Worm (Caenorhabditis elegans) whole organism, L4 larva: ENCODE results near the gene C03B1.6.
A peak's percentile ranks its signal among the peaks of the same experiment; 100 is the strongest.

Source experiments
- T20F7.1 ChIP-seq: fragments of 200-800 bp; sonication (Bioruptor generic); optimal IDR thresholded peaks from 2 replicates; lab custom pipeline; 2018; ENCODE audit warnings: mild to moderate bottlenecking, missing genetic modification characterization, missing compliant biosample characterization
- Y105C5A.15 ChIP-seq: fragments of 200-800 bp; sonication (Bioruptor generic); IDR thresholded peaks from 2 replicates; pipeline ENCODE4 v1.3.6; 2022; ENCODE audit warnings: missing genetic modification characterization, missing compliant biosample characterization
- Y48G9A.11 ChIP-seq: fragments of 200-800 bp; sonication (Bioruptor generic); IDR thresholded peaks from 2 replicates; pipeline ENCODE4 v1.3.6; 2022; ENCODE audit warnings: missing genetic modification reagents, missing genetic modification characterization, missing compliant biosample characterization
- Y75B8A.6 ChIP-seq: fragments of 200-800 bp; sonication (Bioruptor generic); IDR thresholded peaks from 2 replicates; pipeline ENCODE4 v1.3.6; 2022; ENCODE audit warnings: missing genetic modification reagents, missing genetic modification characterization, missing compliant biosample characterization
- ZK546.5 ChIP-seq, 2 experiments: sonication (generic microtip); optimal IDR thresholded peaks; 2 replicates each; lab custom pipeline; 2017; ENCODE audit warnings: missing biosample characterization in 2 of 2, missing genetic modification characterization in 2 of 2
- aha-1 ChIP-seq: fragments of 150-350 bp; peaks from one replicate; lab custom pipeline; 2014; ENCODE audit warnings: missing biosample characterization, missing genetic modification characterization
- ceh-62 ChIP-seq: sonication (generic microtip); optimal IDR thresholded peaks from 2 replicates; lab custom pipeline; 2017; ENCODE audit warnings: missing biosample characterization, missing genetic modification characterization
- cey-2 ChIP-seq: sonication (generic microtip); optimal IDR thresholded peaks from 3 replicates; lab custom pipeline; 2017; ENCODE audit warnings: missing genetic modification characterization, mild to moderate bottlenecking, missing compliant biosample characterization, antibody characterized with exemption, borderline replicate concordance; ENCODE audit not compliant: insufficient read depth
- daf-16 ChIP-seq, 3 experiments: sonication (generic microtip); optimal IDR thresholded peaks; 2 replicates each; lab custom pipeline; 2016 to 2017; ENCODE audit warnings: missing genetic modification characterization in 3 of 3, missing genetic modification reagents in 3 of 3, mild to moderate bottlenecking in 2 of 3, missing compliant biosample characterization in 2 of 3, missing biosample characterization in 1 of 3, moderate library complexity in 1 of 3
- daf-19 ChIP-seq: fragments of 200-800 bp; sonication (Bioruptor generic); conservative IDR thresholded peaks from 2 replicates; pipeline ENCODE4 v1.3.6; 2022; ENCODE audit warnings: missing genetic modification characterization, missing compliant biosample characterization
- dmd-6 ChIP-seq: fragments of 200-800 bp; sonication (Bioruptor generic); IDR thresholded peaks from 2 replicates; pipeline ENCODE4 v1.3.6; 2022; ENCODE audit warnings: missing genetic modification reagents, missing genetic modification characterization, missing compliant biosample characterization
- dmd-9 ChIP-seq: fragments of 200-800 bp; sonication (Bioruptor generic); IDR thresholded peaks from 2 replicates; pipeline ENCODE4 v1.3.6; 2022; ENCODE audit warnings: missing genetic modification reagents, missing genetic modification characterization, missing compliant biosample characterization
- duxl-1 ChIP-seq: sonication (generic microtip); optimal IDR thresholded peaks from 2 replicates; lab custom pipeline; 2016; ENCODE audit warnings: mild to moderate bottlenecking, missing genetic modification characterization, moderate library complexity, missing compliant biosample characterization; ENCODE audit not compliant: poor library complexity
- dve-1 ChIP-seq: sonication (generic microtip); optimal IDR thresholded peaks from 2 replicates; lab custom pipeline; 2017; ENCODE audit warnings: antibody characterized with exemption, mild to moderate bottlenecking, missing genetic modification characterization, missing compliant biosample characterization; ENCODE audit not compliant: insufficient read depth
- egl-43 ChIP-seq: fragments of 200-800 bp; sonication (Bioruptor generic); IDR thresholded peaks from 2 replicates; pipeline ENCODE4 v1.3.6; 2022; ENCODE audit warnings: missing genetic modification reagents, missing genetic modification characterization, missing compliant biosample characterization
- gei-8 ChIP-seq: fragments of 200-800 bp; sonication (Bioruptor generic); optimal IDR thresholded peaks from 2 replicates; lab custom pipeline; 2018; ENCODE audit warnings: mild to moderate bottlenecking, missing genetic modification characterization, missing compliant biosample characterization
- hif-1 ChIP-seq, 2 experiments: sonication (generic microtip); optimal IDR thresholded peaks; 2 replicates each; lab custom pipeline; 2016 to 2017; ENCODE audit warnings: missing compliant biosample characterization in 2 of 2, missing genetic modification characterization in 2 of 2, missing genetic modification reagents in 2 of 2, missing genotype in 2 of 2, mild to moderate bottlenecking in 1 of 2
- hlh-11 ChIP-seq: fragments of 200-800 bp; sonication (Bioruptor generic); optimal IDR thresholded peaks from 2 replicates; lab custom pipeline; 2018; ENCODE audit warnings: mild to moderate bottlenecking, missing genetic modification characterization, missing compliant biosample characterization
- lin-29 ChIP-seq: fragments of 200-800 bp; sonication (Bioruptor generic); IDR thresholded peaks from 2 replicates; pipeline ENCODE4 v1.3.6; 2022; ENCODE audit warnings: missing genetic modification reagents, missing genetic modification characterization, missing compliant biosample characterization
- lin-39 ChIP-seq: fragments of 150-350 bp; optimal IDR thresholded peaks from 2 replicates; lab custom pipeline; 2014; ENCODE audit warnings: missing biosample characterization, missing genetic modification reagents, missing genetic modification characterization
- lir-3 ChIP-seq: sonication (generic microtip); optimal IDR thresholded peaks from 2 replicates; lab custom pipeline; 2016; ENCODE audit warnings: mild to moderate bottlenecking, missing genetic modification characterization, missing compliant biosample characterization
- mdt-29 ChIP-seq: fragments of 200-800 bp; sonication (Bioruptor generic); IDR thresholded peaks from 2 replicates; pipeline ENCODE4 v1.3.6; 2022; ENCODE audit warnings: missing genetic modification reagents, missing genetic modification characterization, missing compliant biosample characterization
- mes-2 ChIP-seq: sonication (generic microtip); optimal IDR thresholded peaks from 2 replicates; lab custom pipeline; 2016; ENCODE audit warnings: missing genotype, mild to moderate bottlenecking, missing genetic modification characterization, missing compliant biosample characterization; ENCODE audit not compliant: poor library complexity, severe bottlenecking
- nhr-10 ChIP-seq: fragments of 150-350 bp; optimal IDR thresholded peaks from 2 replicates; lab custom pipeline; 2014; ENCODE audit warnings: missing biosample characterization, missing genetic modification characterization
- nhr-111 ChIP-seq: fragments of 200-800 bp; sonication (Bioruptor generic); optimal IDR thresholded peaks from 2 replicates; lab custom pipeline; 2018; ENCODE audit warnings: mild to moderate bottlenecking, missing genetic modification characterization, missing compliant biosample characterization
- nhr-237 ChIP-seq: sonication (generic microtip); optimal IDR thresholded peaks from 2 replicates; lab custom pipeline; 2017; ENCODE audit warnings: missing biosample characterization, missing genetic modification characterization
- nhr-25 ChIP-seq: sonication (generic microtip); optimal IDR thresholded peaks from 2 replicates; lab custom pipeline; 2017; ENCODE audit warnings: missing genetic modification characterization, mild to moderate bottlenecking, missing compliant biosample characterization, antibody characterized with exemption, moderate library complexity, borderline replicate concordance; ENCODE audit not compliant: insufficient read depth
- nhr-41 ChIP-seq: fragments of 200-800 bp; sonication (Bioruptor generic); IDR thresholded peaks from 2 replicates; pipeline ENCODE4 v1.3.6; 2022; ENCODE audit warnings: missing genetic modification reagents, missing genetic modification characterization, missing compliant biosample characterization
- nhr-42 ChIP-seq: fragments of 200-800 bp; sonication (Bioruptor generic); IDR thresholded peaks from 2 replicates; pipeline ENCODE4 v1.3.6; 2022; ENCODE audit warnings: missing genetic modification characterization, missing compliant biosample characterization
- nhr-6 ChIP-seq: fragments of 150-350 bp; optimal IDR thresholded peaks from 2 replicates; lab custom pipeline; 2014; ENCODE audit warnings: missing biosample characterization, missing genetic modification characterization
- nhr-77 ChIP-seq: fragments of 150-350 bp; optimal IDR thresholded peaks from 2 replicates; lab custom pipeline; 2014; ENCODE audit warnings: missing biosample characterization, missing genetic modification characterization
- php-3 ChIP-seq: fragments of 200-800 bp; sonication (Bioruptor generic); IDR thresholded peaks from 2 replicates; pipeline ENCODE4 v1.3.6; 2022; ENCODE audit warnings: missing genetic modification reagents, missing genetic modification characterization, missing compliant biosample characterization
- pqm-1 ChIP-seq: sonication (generic microtip); optimal IDR thresholded peaks from 2 replicates; lab custom pipeline; 2017; ENCODE audit warnings: missing biosample characterization, missing genetic modification characterization
- rbr-2 ChIP-seq: sonication (generic microtip); optimal IDR thresholded peaks from 2 replicates; lab custom pipeline; 2016; ENCODE audit warnings: missing genotype, missing genetic modification characterization, missing compliant biosample characterization
- skn-1 ChIP-seq: fragments of 150-350 bp; optimal IDR thresholded peaks from 2 replicates; lab custom pipeline; 2014; ENCODE audit warnings: missing biosample characterization, missing genetic modification characterization
- snpc-4 ChIP-seq: fragments of 150-350 bp; optimal IDR thresholded peaks from 2 replicates; lab custom pipeline; 2014; ENCODE audit warnings: missing biosample characterization, missing genetic modification characterization
- spr-1 ChIP-seq: sonication (generic microtip); optimal IDR thresholded peaks from 2 replicates; lab custom pipeline; 2016; ENCODE audit warnings: mild to moderate bottlenecking, missing genetic modification characterization, missing compliant biosample characterization
- spr-3 ChIP-seq: fragments of 200-800 bp; sonication (Bioruptor generic); optimal IDR thresholded peaks from 2 replicates; lab custom pipeline; 2018; ENCODE audit warnings: mild to moderate bottlenecking, missing genetic modification characterization, missing compliant biosample characterization
- tra-1 ChIP-seq: fragments of 200-800 bp; sonication (Bioruptor generic); IDR thresholded peaks from 2 replicates; pipeline ENCODE4 v1.3.6; 2022; ENCODE audit warnings: missing genetic modification reagents, missing genetic modification characterization, missing compliant biosample characterization
- unc-130 ChIP-seq: sonication (generic microtip); optimal IDR thresholded peaks from 2 replicates; lab custom pipeline; 2016; ENCODE audit warnings: missing genetic modification reagents, missing genetic modification characterization, missing compliant biosample characterization
- zag-1 ChIP-seq: fragments of 150-350 bp; optimal IDR thresholded peaks from 2 replicates; lab custom pipeline; 2014; ENCODE audit warnings: missing biosample characterization, missing genetic modification characterization

C03B1.6 gene

DNA sequence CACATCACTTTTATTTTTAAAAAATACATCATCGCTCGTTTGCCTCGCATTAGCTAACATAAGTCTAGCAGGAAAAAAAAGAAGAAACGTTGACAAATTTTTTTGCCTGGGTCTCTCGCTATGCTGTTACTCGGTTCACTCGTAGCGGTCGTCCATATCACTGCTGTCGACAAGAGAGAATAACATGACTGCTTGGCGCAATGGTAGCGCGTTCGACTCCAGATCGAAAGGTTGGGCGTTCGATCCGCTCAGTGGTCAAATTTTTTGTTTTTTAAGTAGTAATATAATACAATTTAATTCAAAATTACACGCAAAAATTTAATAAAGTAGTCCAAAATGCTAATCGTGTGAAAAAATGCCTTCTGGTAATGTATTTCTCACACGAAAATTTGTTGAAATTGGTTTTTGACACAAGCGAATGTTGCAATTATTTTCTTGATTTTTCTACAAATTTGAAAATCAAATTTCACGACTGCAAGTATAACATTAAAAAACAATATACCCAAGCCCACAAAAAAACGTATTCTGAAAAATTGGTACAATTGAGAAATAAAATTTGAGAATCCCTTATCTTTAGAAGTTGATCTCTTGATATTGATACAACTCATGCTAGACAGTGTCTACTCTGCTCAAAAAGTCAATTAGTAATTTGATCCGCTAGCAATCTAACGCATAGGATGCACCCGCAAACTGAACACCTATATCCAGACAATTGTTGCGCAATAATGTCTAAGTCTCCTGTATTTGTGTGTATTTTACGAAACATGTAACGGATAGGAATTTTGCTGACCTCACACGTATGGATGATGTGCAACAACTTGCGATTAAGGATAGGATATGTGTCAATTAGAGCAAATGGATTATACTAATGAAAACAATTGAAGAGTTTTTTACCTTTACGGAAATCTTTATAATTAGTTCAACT, 21.3 kb downstream of the C03B1.6 start (continued):
- TF ChIP-seq tra-1 (GFP tag; lab: Robert Waterston, UW) (peak; percentile 80; the same call in 1 of the 2 replicates), mdt-29 (GFP tag; lab: Robert Waterston, UW) (peak; percentile 48; the same call in 1 of the 2 replicates), spr-1 (tag; lab: Kevin White, UChicago) (peak; percentile 41), Y105C5A.15 (GFP tag; lab: Robert Waterston, UW) (peak; percentile 91), skn-1 (tag; lab: Kevin White, UChicago) (no peak), spr-3 (peak; percentile 81), nhr-237 (tag; lab: Kevin White, UChicago) (no peak), unc-130 (GFP tag; lab: Kevin White, UChicago) (peak; percentile 45), mes-2 (tag; lab: Kevin White, UChicago) (no peak), nhr-6 (tag; lab: Kevin White, UChicago) (no peak), ZK546.5 (tag; optimal IDR thresholded peaks at IDR 0.05; lab: Kevin White, UChicago) (no peak), nhr-41 (GFP tag; lab: Robert Waterston, UW) (peak; percentile 56; the same call in 1 of the 2 replicates), cey-2 (tag; lab: Kevin White, UChicago) (no peak), dmd-9 (GFP tag; lab: Robert Waterston, UW) (peak; percentile 67; the same call in 1 of the 2 replicates), nhr-25 (no peak), nhr-10 (no peak), nhr-111 (GFP tag; lab: Kevin White, UChicago) (peak; percentile 63), Y48G9A.11 (GFP tag; lab: Robert Waterston, UW) (peak; percentile 51; the same call in 1 of the 2 replicates), hif-1 (tag; optimal IDR thresholded peaks at IDR 0.05; lab: Kevin White, UChicago) (no peak)

- no peak for TF ChIP-seq rbr-2
- no peak for TF ChIP-seq lin-39 (tag; lab: Kevin White, UChicago)
- no peak for TF ChIP-seq egl-43
These were observed 23.2 kb downstream of the C03B1.6 start, which contains the start of gene C03B1.17 for ce11 chrX:6373348-6373747. Gene C03B1.17, plus strand, starts transcription at chrX:6373648.

DNA sequence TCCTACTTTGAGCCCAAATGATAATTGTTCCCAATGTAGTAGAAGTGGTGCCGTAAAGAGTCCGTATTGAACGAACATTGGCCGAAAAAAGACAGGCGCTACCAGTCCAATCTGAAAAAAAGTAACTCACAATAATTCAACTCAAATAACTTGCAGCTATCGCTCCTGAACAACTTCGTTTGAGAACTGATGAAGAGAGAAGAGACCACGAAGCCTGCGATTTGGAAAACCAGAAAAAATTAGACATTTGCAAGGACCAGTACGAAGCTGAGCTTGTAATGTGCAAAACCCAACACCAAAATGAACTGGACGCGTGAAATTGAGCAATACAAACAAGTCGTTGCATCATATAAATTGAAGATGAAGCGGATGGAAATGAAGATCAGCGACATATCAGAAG, 24.3 kb downstream of the C03B1.6 start, which contains the start of gene C03B1.1:
Gene C03B1.1, plus strand, starts transcription at position 301 of the 400 bp plus-strand sequence.
- TF ChIP-seq nhr-42 (GFP tag; lab: Robert Waterston, UW) = no peak
- TF ChIP-seq php-3 (GFP tag; lab: Robert Waterston, UW) = no peak
- TF ChIP-seq ceh-62 = no peak
- TF ChIP-seq snpc-4 (tag; lab: Kevin White, UChicago) = no peak
- no peak for TF ChIP-seq gei-8
- TF ChIP-seq spr-3 = no peak
- TF ChIP-seq aha-1 (tag; lab: Kevin White, UChicago) = peak; percentile 86
- TF ChIP-seq Y75B8A.6 (GFP tag; lab: Robert Waterston, UW) = no peak

DNA sequence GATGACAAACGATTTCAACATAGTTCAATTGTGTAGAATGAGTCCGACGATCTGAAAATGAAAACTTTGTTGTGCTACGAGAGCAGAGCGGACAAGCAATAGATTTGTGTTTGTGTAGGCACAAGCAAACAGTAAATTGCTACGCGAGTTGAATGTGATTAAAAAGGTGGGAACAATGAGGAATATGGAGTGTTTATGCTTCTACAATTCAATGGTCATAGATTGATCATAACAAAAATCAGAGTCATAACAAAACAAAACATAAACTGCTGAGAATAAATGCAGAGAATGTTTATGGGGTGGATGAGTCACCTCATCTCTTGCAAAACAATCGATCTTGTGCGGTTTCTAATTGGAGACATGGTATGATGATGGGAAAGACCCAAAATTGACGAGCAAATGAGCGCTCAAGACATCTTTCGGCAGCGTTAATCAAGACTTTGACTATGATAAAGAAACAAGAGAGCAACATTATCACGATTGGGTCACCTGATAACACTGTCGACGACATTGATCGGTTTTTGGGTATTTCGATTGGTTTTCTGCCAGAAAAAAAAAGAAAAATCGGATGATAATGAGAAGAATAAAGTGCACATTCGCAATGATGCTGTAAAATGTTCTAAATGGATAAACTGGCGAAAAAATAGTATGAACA, 27.6 kb downstream of the C03B1.6 start, which contains the start of gene lmp-1:
Gene lmp-1, minus strand, starts transcription at position 51 of the 655 bp plus-strand sequence.
- TF ChIP-seq pqm-1 (tag; lab: Kevin White, UChicago) (peak; percentile 33), hif-1 (tag; optimal IDR thresholded peaks at IDR 0.05; lab: Kevin White, UChicago) (no peak), aha-1 (tag; lab: Kevin White, UChicago) (peak; percentile 84), daf-16 (GFP tag; optimal IDR thresholded peaks at IDR 0.05; lab: Kevin White, UChicago) (no peak), daf-16 (tag; optimal IDR thresholded peaks at IDR 0.05; lab: Kevin White, UChicago) (peak; percentile 77), daf-19 (GFP tag; lab: Robert Waterston, UW) (no peak), duxl-1 (tag; lab: Kevin White, UChicago) (no peak), dmd-6 (peak; percentile 38; the same call in 1 of the 2 replicates), lin-39 (tag; lab: Kevin White, UChicago) (no peak), dve-1 (tag; lab: Kevin White, UChicago) (peak; percentile 25), zag-1 (tag; lab: Kevin White, UChicago) (no peak), lir-3 (tag; lab: Kevin White, UChicago) (no peak), php-3 (GFP tag; lab: Robert Waterston, UW) (peak; percentile 47; the same call in 1 of the 2 replicates), ZK546.5 (tag; optimal IDR thresholded peaks at IDR 0.05; lab: Kevin White, UChicago) (no peak), lin-29 (no peak), T20F7.1 (no peak), nhr-77 (no peak), hlh-11 (tag; lab: Kevin White, UChicago) (peak; percentile 18)
